Fruit fly (Drosophila melanogaster): ENCODE data around the gene CG32182.

DNA sequence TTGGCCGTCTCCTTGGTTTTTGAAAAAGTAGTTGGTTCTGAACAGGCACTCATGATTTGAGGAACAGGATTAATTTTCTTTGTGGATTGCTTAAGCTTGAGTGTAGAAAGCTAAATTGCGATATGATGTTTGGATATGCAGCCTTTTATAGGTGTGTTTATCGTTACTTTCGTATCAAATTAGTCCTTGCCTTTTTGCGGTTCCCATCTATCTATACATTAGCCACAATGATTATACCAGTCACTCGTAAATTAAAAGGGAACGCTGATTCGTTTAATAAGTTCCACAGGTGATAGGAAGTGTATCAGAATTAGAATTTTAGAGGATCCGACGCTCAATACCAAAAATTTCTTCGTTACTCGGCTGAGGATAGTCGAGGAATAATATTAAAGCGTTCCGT, 11.2 kb upstream of the CG32182 start, which contains the start of gene CG6034:
- no peak for TF ChIP-seq CG8478 (optimal IDR thresholded peaks at IDR 0.05)
- TF ChIP-seq CTCF (optimal IDR thresholded peaks at IDR 0.05) = no peak

Measured in S2 (cell line).